Fruit fly (Drosophila melanogaster) whole organism, wandering third instar larva: ENCODE measurements around the gene Cyp310a1.

ENCODE experiments used
- Abd-B ChIP-seq: fragments of >200 bp; optimal IDR thresholded peaks from 2 replicates; lab custom pipeline; 2017; ENCODE audit warnings: missing biosample characterization, missing genetic modification characterization
- CG32264 ChIP-seq: fragments of 200-800 bp; sonication (Bioruptor generic); optimal IDR thresholded peaks from 2 replicates; lab custom pipeline; 2016; ENCODE audit warnings: missing biosample characterization, missing genetic modification characterization
- CG9705 ChIP-seq: fragments of 200-800 bp; sonication (Bioruptor generic); optimal IDR thresholded peaks from 2 replicates; lab custom pipeline; 2018; ENCODE audit warnings: missing biosample characterization, mild to moderate bottlenecking, missing genetic modification characterization
- CrebA ChIP-seq: fragments of 200-800 bp; sonication (Bioruptor generic); optimal IDR thresholded peaks from 2 replicates; lab custom pipeline; 2016; ENCODE audit warnings: missing biosample characterization, mild to moderate bottlenecking, missing genetic modification characterization, borderline replicate concordance
- Dfd ChIP-seq: fragments of >200 bp; optimal IDR thresholded peaks from 2 replicates; lab custom pipeline; 2017; ENCODE audit warnings: missing biosample characterization, missing genetic modification characterization
- Dif ChIP-seq: fragments of 200-275, 200-300 bp; sonication (Bioruptor generic); optimal IDR thresholded peaks from 2 replicates; lab custom pipeline; 2018; ENCODE audit warnings: missing biosample characterization, missing genetic modification characterization; ENCODE audit not compliant: partially characterized antibody
- GATAd ChIP-seq: sonication (Bioruptor generic); optimal IDR thresholded peaks from 2 replicates; lab custom pipeline; 2016; ENCODE audit warnings: missing biosample characterization, missing genetic modification characterization
- HLH106 ChIP-seq: fragments of 200-800 bp; optimal IDR thresholded peaks from 3 replicates; lab custom pipeline; 2019; ENCODE audit warnings: missing biosample characterization, mild to moderate bottlenecking, missing genetic modification characterization, moderate library complexity
- Hnf4 ChIP-seq: fragments of 200-800 bp; sonication (Bioruptor generic); optimal IDR thresholded peaks from 2 replicates; lab custom pipeline; 2016; ENCODE audit warnings: missing biosample characterization, mild to moderate bottlenecking, missing genetic modification characterization
- Hr78 ChIP-seq: fragments of >200 bp; optimal IDR thresholded peaks from 2 replicates; lab custom pipeline; 2017; ENCODE audit warnings: missing biosample characterization, missing genetic modification characterization
- Hr83 ChIP-seq: fragments of 200-300 bp; sonication (Bioruptor generic); optimal IDR thresholded peaks from 2 replicates; lab custom pipeline; 2016; ENCODE audit warnings: missing biosample characterization, mild to moderate bottlenecking, missing genetic modification characterization, moderate library complexity; ENCODE audit not compliant: poor library complexity, severe bottlenecking
- Jra ChIP-seq: sonication (Bioruptor generic); optimal IDR thresholded peaks from 2 replicates; lab custom pipeline; 2016; ENCODE audit warnings: missing biosample characterization, missing genetic modification characterization
- Mio ChIP-seq: sonication (Bioruptor generic); optimal IDR thresholded peaks from 2 replicates; lab custom pipeline; 2016; ENCODE audit warnings: missing biosample characterization, missing genetic modification characterization
- Myc ChIP-seq: fragments of >200 bp; optimal IDR thresholded peaks from 2 replicates; lab custom pipeline; 2017
- N ChIP-seq: fragments of >200 bp; optimal IDR thresholded peaks from 2 replicates; lab custom pipeline; 2018; ENCODE audit warnings: missing biosample characterization, missing external identifiers, missing genetic modification characterization
- OdsH ChIP-seq: fragments of 200-800 bp; sonication (Bioruptor generic); optimal IDR thresholded peaks from 2 replicates; lab custom pipeline; 2016; ENCODE audit warnings: missing biosample characterization, mild to moderate bottlenecking, missing genetic modification characterization
- Rel ChIP-seq, 2 experiments: fragments of 200-800 bp; sonication (Bioruptor generic) in 1 of 2; optimal IDR thresholded peaks; 2 replicates in 1 of 2; 3 replicates in 1 of 2; lab custom pipeline; 2016 to 2019; ENCODE audit warnings: mild to moderate bottlenecking in 2 of 2, missing biosample characterization in 2 of 2, missing genetic modification characterization in 2 of 2, moderate library complexity in 1 of 2
- Sp1 ChIP-seq: fragments of 200-800 bp; sonication (Bioruptor generic); optimal IDR thresholded peaks from 3 replicates; lab custom pipeline; 2019; ENCODE audit warnings: missing biosample characterization, mild to moderate bottlenecking, missing genetic modification characterization, moderate library complexity
- Vsx2 ChIP-seq: fragments of 200-300, 225-300 bp; sonication (Bioruptor generic); optimal IDR thresholded peaks from 2 replicates; lab custom pipeline; 2018; ENCODE audit warnings: missing biosample characterization, missing genetic modification characterization; ENCODE audit not compliant: partially characterized antibody
- br ChIP-seq: fragments of 200-800 bp; sonication (Bioruptor generic); optimal IDR thresholded peaks from 2 replicates; lab custom pipeline; 2016; ENCODE audit warnings: missing biosample characterization, missing genetic modification characterization
- brk ChIP-seq: fragments of 200-800 bp; sonication (Bioruptor generic); optimal IDR thresholded peaks from 2 replicates; lab custom pipeline; 2016; ENCODE audit warnings: missing biosample characterization, mild to moderate bottlenecking, missing genetic modification characterization
- dl ChIP-seq, 2 experiments: fragments of 175-275, 200-275 bp in 1 of 2; fragments of 200-275 bp in 1 of 2; sonication (Bioruptor generic); optimal IDR thresholded peaks; lab custom pipeline; 2018; ENCODE audit warnings: mild to moderate bottlenecking in 2 of 2, missing biosample characterization in 2 of 2, missing genetic modification characterization in 2 of 2, moderate library complexity in 2 of 2; ENCODE audit not compliant: partially characterized antibody in 2 of 2, insufficient read depth in 1 of 2
- dmrt93B ChIP-seq: fragments of 200-800 bp; sonication (Bioruptor generic); optimal IDR thresholded peaks from 2 replicates; lab custom pipeline; 2018; ENCODE audit warnings: missing biosample characterization, mild to moderate bottlenecking, missing genetic modification characterization
- dsf ChIP-seq: sonication (Bioruptor generic); optimal IDR thresholded peaks from 2 replicates; lab custom pipeline; 2016; ENCODE audit warnings: missing biosample characterization, missing genetic modification characterization, borderline replicate concordance
- ey ChIP-seq: fragments of 200-800 bp; sonication (Bioruptor generic); optimal IDR thresholded peaks from 2 replicates; lab custom pipeline; 2016; ENCODE audit warnings: missing biosample characterization, missing genetic modification characterization
- foxo ChIP-seq, 2 experiments: fragments of 200-800 bp; sonication (Bioruptor generic); optimal IDR thresholded peaks; 2 replicates in 1 of 2; 3 replicates in 1 of 2; lab custom pipeline; 2016 to 2017; ENCODE audit warnings: missing biosample characterization in 2 of 2, missing genetic modification characterization in 2 of 2
- fru ChIP-seq: fragments of 200-800 bp; sonication (Bioruptor generic); optimal IDR thresholded peaks from 3 replicates; lab custom pipeline; 2016; ENCODE audit warnings: missing biosample characterization, mild to moderate bottlenecking, missing genetic modification characterization
- h ChIP-seq: fragments of 200-800 bp; sonication (Bioruptor generic); optimal IDR thresholded peaks from 3 replicates; lab custom pipeline; 2016; ENCODE audit warnings: missing biosample characterization, mild to moderate bottlenecking, missing genetic modification characterization
- jim ChIP-seq: fragments of 175-275, 200-325 bp; sonication (Bioruptor generic); optimal IDR thresholded peaks from 2 replicates; lab custom pipeline; 2016; ENCODE audit warnings: missing biosample characterization, mild to moderate bottlenecking, missing genetic modification characterization
- lola ChIP-seq: fragments of >200 bp; optimal IDR thresholded peaks from 2 replicates; lab custom pipeline; 2017; ENCODE audit warnings: missing biosample characterization, missing genetic modification characterization
- pan ChIP-seq: fragments of >200 bp; optimal IDR thresholded peaks from 2 replicates; lab custom pipeline; 2017
- psq ChIP-seq: fragments of 200-800 bp; sonication (Bioruptor generic); optimal IDR thresholded peaks from 3 replicates; lab custom pipeline; 2017; ENCODE audit warnings: missing biosample characterization, mild to moderate bottlenecking, missing genetic modification characterization, moderate library complexity
- rgr ChIP-seq: fragments of 200-800 bp; sonication (Bioruptor generic); optimal IDR thresholded peaks from 3 replicates; lab custom pipeline; 2016; ENCODE audit warnings: missing biosample characterization, mild to moderate bottlenecking, missing genetic modification characterization
- sage ChIP-seq: fragments of 200-800 bp; sonication (Bioruptor generic); optimal IDR thresholded peaks from 2 replicates; lab custom pipeline; 2016; ENCODE audit warnings: missing biosample characterization, mild to moderate bottlenecking, missing genetic modification characterization
- sv ChIP-seq: fragments of 200-800 bp; sonication (Bioruptor generic); optimal IDR thresholded peaks from 3 replicates; lab custom pipeline; 2016; ENCODE audit warnings: missing biosample characterization, missing genetic modification characterization
- tai ChIP-seq: sonication (Bioruptor generic); optimal IDR thresholded peaks from 2 replicates; lab custom pipeline; 2016; ENCODE audit warnings: missing biosample characterization, missing genetic modification characterization
- usp ChIP-seq: fragments of >200 bp; optimal IDR thresholded peaks from 2 replicates; lab custom pipeline; 2017; ENCODE audit warnings: missing biosample characterization, missing genetic modification characterization
- woc ChIP-seq: sonication (Bioruptor generic); optimal IDR thresholded peaks from 2 replicates; lab custom pipeline; 2016; ENCODE audit warnings: missing biosample characterization, mild to moderate bottlenecking, missing genetic modification characterization

Cyp310a1 gene

DNA sequence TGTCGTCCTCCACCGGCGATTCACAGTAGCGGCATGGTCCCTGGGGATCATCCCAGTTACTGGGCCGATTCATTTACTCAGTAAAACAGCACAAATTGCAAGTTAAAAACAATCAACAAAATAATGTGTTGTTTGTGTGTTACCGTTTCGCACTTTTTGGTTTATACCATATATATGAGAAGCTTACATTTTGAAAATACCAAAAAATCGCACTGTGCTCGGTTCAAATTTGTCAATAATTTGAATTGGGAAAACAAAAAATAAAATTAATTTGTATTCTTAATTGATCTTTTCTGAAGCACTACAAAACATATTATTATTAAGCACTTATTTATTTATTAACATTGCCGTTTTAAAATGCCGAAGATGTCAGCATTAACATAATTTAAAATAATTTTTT lies 40.7 kb downstream of the Cyp310a1 start, which contains the start of gene Atac2:
TSS of gene Atac2 (minus strand) at position 144 of the 400 bp plus-strand sequence.
- TF ChIP-seq dmrt93B (GFP tag; lab: Kevin White, UChicago), result no peak
- no peak for TF ChIP-seq Hr78 (GFP tag; lab: Kevin White, UChicago)
- no peak for TF ChIP-seq CG9705 (GFP tag; lab: Kevin White, UChicago)
- TF ChIP-seq br (GFP tag; lab: Kevin White, UChicago), result no peak
- no peak for TF ChIP-seq brk (GFP tag; lab: Kevin White, UChicago)
- TF ChIP-seq Mio (GFP tag; lab: Kevin White, UChicago), result no peak
- TF ChIP-seq Dfd (GFP tag; lab: Kevin White, UChicago), result no peak
- TF ChIP-seq OdsH (GFP tag; lab: Kevin White, UChicago), result no peak
- TF ChIP-seq usp (GFP tag; lab: Kevin White, UChicago), result no peak
- TF ChIP-seq CG32264, result no peak

dm6 chr2L:18606642-18607041 lies 46.2 kb downstream of the Cyp310a1 start, which contains the start of gene CG10333:
TSS of gene CG10333 (plus strand) at chr2L:18606832.
- no peak for TF ChIP-seq dl (GFP tag; optimal IDR thresholded peaks at IDR 0.05; lab: Kevin White, UChicago; ENCODE audit: insufficient read depth in 1 of 2, partially characterized antibody in 2 of 2)

dm6 chr2L:18605549-18605948 lies 47.3 kb downstream of the Cyp310a1 start, which contains the start of gene CG31789:
TSS of gene CG31789 (plus strand) at chr2L:18605928.
- TF ChIP-seq CG32264 (no peak), Rel (GFP tag; optimal IDR thresholded peaks at IDR 0.05; lab: Kevin White, UChicago) (no peak), Rel (tag; optimal IDR thresholded peaks at IDR 0.05; lab: Kevin White, UChicago) (no peak), Hr78 (GFP tag; lab: Kevin White, UChicago) (no peak), CrebA (GFP tag; lab: Kevin White, UChicago) (no peak), sage (GFP tag; lab: Kevin White, UChicago) (no peak), N (GFP tag; lab: Kevin White, UChicago) (no peak), Hr83 (no peak), Dif (GFP tag; lab: Kevin White, UChicago) (no peak), Abd-B (GFP tag; lab: Kevin White, UChicago) (no peak), pan (lab: Kevin White, UChicago) (no peak)
- TF ChIP-seq, all 38 proteins: peak for 0

DNA sequence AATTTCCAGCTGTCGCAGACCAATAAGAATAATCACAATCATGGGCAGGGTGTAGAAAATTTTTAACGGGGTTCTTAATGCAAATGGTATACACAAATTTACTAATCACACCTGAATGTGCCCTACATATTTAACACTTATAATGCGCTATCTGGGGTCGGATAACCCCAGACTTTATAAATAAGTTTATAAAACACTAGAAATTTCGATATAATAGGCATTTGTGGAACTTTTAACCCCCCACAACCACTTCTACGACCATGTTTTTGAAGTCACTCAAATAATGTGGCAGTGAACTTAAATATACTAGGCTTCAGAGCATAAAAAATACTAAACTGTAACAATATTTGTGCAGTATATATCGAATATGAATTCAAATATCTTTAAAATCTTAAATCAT lies 47.8 kb downstream of the Cyp310a1 start, which contains the start of gene CG10413:
TSS of gene CG10413 (minus strand) at position 264 of the 400 bp plus-strand sequence.
- TF ChIP-seq Vsx2 (GFP tag; lab: Kevin White, UChicago), result no peak
- TF ChIP-seq br (GFP tag; lab: Kevin White, UChicago), result peak; percentile 99
- TF ChIP-seq HLH106 (tag; lab: Kevin White, UChicago), result peak; percentile 99
- TF ChIP-seq fru, result peak; percentile 98
- peak; percentile 98 for TF ChIP-seq CG9705 (GFP tag; lab: Kevin White, UChicago)
- no peak for TF ChIP-seq Myc (lab: Kevin White, UChicago)
- TF ChIP-seq Hnf4 (GFP tag; lab: Kevin White, UChicago), result peak; percentile 98
- TF ChIP-seq OdsH (GFP tag; lab: Kevin White, UChicago), result peak; percentile 98
- TF ChIP-seq ey (GFP tag; lab: Kevin White, UChicago), result peak; percentile 99
- no peak for TF ChIP-seq Hr78 (GFP tag; lab: Kevin White, UChicago)
- TF ChIP-seq rgr (GFP tag; lab: Kevin White, UChicago), result peak; percentile 99
- TF ChIP-seq psq, result peak; percentile 96
- TF ChIP-seq Dif (GFP tag; lab: Kevin White, UChicago), result no peak
- no peak for TF ChIP-seq CrebA (GFP tag; lab: Kevin White, UChicago)
- no peak for TF ChIP-seq pan (lab: Kevin White, UChicago)
- TF ChIP-seq Dfd (GFP tag; lab: Kevin White, UChicago), result no peak
- TF ChIP-seq Hr83, result peak; percentile 88
- TF ChIP-seq woc, result peak; percentile 94
- peak; percentile 89 for TF ChIP-seq Mio (GFP tag; lab: Kevin White, UChicago)
- peak; percentile 97 for TF ChIP-seq sv (GFP tag; lab: Kevin White, UChicago)
- peak; percentile 96 for TF ChIP-seq sage (GFP tag; lab: Kevin White, UChicago)
- no peak for TF ChIP-seq N (GFP tag; lab: Kevin White, UChicago)
- no peak for TF ChIP-seq Rel (GFP tag; optimal IDR thresholded peaks at IDR 0.05; lab: Kevin White, UChicago)
- TF ChIP-seq Rel (tag; optimal IDR thresholded peaks at IDR 0.05; lab: Kevin White, UChicago), result peak; percentile 91
- TF ChIP-seq dl (GFP tag; optimal IDR thresholded peaks at IDR 0.05; lab: Kevin White, UChicago; ENCODE audit: insufficient read depth in 1 of 2, partially characterized antibody in 2 of 2), result no peak
- TF ChIP-seq usp (GFP tag; lab: Kevin White, UChicago), result no peak
- peak; percentile 93 to 99 for TF ChIP-seq foxo (GFP tag; optimal IDR thresholded peaks at IDR 0.05; lab: Kevin White, UChicago)
- peak; percentile 99 for TF ChIP-seq h (GFP tag; lab: Kevin White, UChicago)
- TF ChIP-seq brk (GFP tag; lab: Kevin White, UChicago), result peak; percentile 96
- peak; percentile 98 for TF ChIP-seq Sp1 (GFP tag; lab: Kevin White, UChicago)
- peak; percentile 95 for TF ChIP-seq CG32264
- TF ChIP-seq dsf (GFP tag; lab: Kevin White, UChicago), result peak; percentile 90
- TF ChIP-seq lola (GFP tag; lab: Kevin White, UChicago), result no peak
- peak; percentile 29 for TF ChIP-seq jim (GFP tag; lab: Kevin White, UChicago)
- TF ChIP-seq dmrt93B (GFP tag; lab: Kevin White, UChicago), result peak; percentile 97
- TF ChIP-seq Jra, result peak; percentile 96
- peak; percentile 93 for TF ChIP-seq GATAd
- TF ChIP-seq Abd-B (GFP tag; lab: Kevin White, UChicago), result no peak
- no peak for TF ChIP-seq tai
